Fruit fly (Drosophila melanogaster) whole organism, embryonic: Measurements from ENCODE around the gene CG11396.

ENCODE experiments used
- Atf-2 ChIP-seq: fragments of 200-800 bp; sonication (Bioruptor generic); optimal IDR thresholded peaks from 2 replicates; lab custom pipeline; 2016; ENCODE audit warnings: missing biosample characterization, missing genetic modification characterization
- Atf6 ChIP-seq: fragments of 200-800 bp; sonication (Bioruptor generic); IDR thresholded peaks from 2 replicates; pipeline ENCODE4 v1.3.6; 2022; ENCODE audit warnings: missing biosample characterization, missing genetic modification characterization
- B-H2 ChIP-seq: fragments of 200-800 bp; sonication (Bioruptor generic); optimal IDR thresholded peaks from 2 replicates; lab custom pipeline; 2018; ENCODE audit warnings: missing biosample characterization, mild to moderate bottlenecking, missing genetic modification characterization
- BEAF-32 ChIP-seq: fragments of 200-800 bp; sonication (Bioruptor generic); optimal IDR thresholded peaks from 3 replicates; lab custom pipeline; 2017; ENCODE audit warnings: missing biosample characterization, missing genetic modification characterization, mild to moderate bottlenecking, moderate library complexity, missing genetic modification reagents
- Bteb2 ChIP-seq: fragments of 200-800 bp; sonication (Bioruptor generic); optimal IDR thresholded peaks from 2 replicates; lab custom pipeline; 2016; ENCODE audit warnings: missing biosample characterization, missing genetic modification characterization
- CG10543 ChIP-seq: fragments of 200-800 bp; sonication (Bioruptor generic); optimal IDR thresholded peaks from 3 replicates; lab custom pipeline; 2017; ENCODE audit warnings: missing biosample characterization, mild to moderate bottlenecking, missing genetic modification characterization, moderate library complexity
- CG11093 ChIP-seq: fragments of 200-800 bp; sonication (Bioruptor generic); IDR thresholded peaks from 3 replicates; pipeline ENCODE4 v1.3.6; 2022; ENCODE audit warnings: missing biosample characterization, missing genetic modification characterization
- CG11560 ChIP-seq: fragments of 200-800 bp; sonication (Bioruptor generic); IDR thresholded peaks from 3 replicates; pipeline ENCODE4 v1.3.6; 2022; ENCODE audit warnings: missing biosample characterization, missing genetic modification characterization
- CG12104 ChIP-seq: fragments of 200-800 bp; sonication (Bioruptor generic); optimal IDR thresholded peaks from 3 replicates; lab custom pipeline; 2016; ENCODE audit warnings: missing biosample characterization, missing genetic modification characterization
- CG12219 ChIP-seq: fragments of 200-800 bp; sonication (Bioruptor generic); optimal IDR thresholded peaks from 3 replicates; lab custom pipeline; 2018; ENCODE audit warnings: missing biosample characterization, mild to moderate bottlenecking, missing genetic modification characterization
- CG13894 ChIP-seq: fragments of 200-800 bp; sonication (Bioruptor generic); optimal IDR thresholded peaks from 3 replicates; lab custom pipeline; 2018; ENCODE audit warnings: missing biosample characterization, mild to moderate bottlenecking, missing genetic modification characterization, moderate library complexity
- CG15514 ChIP-seq: fragments of 200-800 bp; sonication (Bioruptor generic); optimal IDR thresholded peaks from 3 replicates; lab custom pipeline; 2017; ENCODE audit warnings: missing biosample characterization, missing genetic modification characterization, mild to moderate bottlenecking, moderate library complexity, missing genetic modification reagents
- CG17612 ChIP-seq: fragments of 200-800 bp; sonication (Bioruptor generic); IDR thresholded peaks from 2 replicates; pipeline ENCODE4 v1.3.6; 2022; ENCODE audit warnings: missing biosample characterization, missing genetic modification characterization
- CG17829 ChIP-seq: fragments of 200-800 bp; optimal IDR thresholded peaks from 2 replicates; lab custom pipeline; 2019; ENCODE audit warnings: missing biosample characterization, mild to moderate bottlenecking, missing genetic modification characterization, moderate library complexity
- CG18011 ChIP-seq: fragments of 200-800 bp; sonication (Bioruptor generic); optimal IDR thresholded peaks from 2 replicates; lab custom pipeline; 2017; ENCODE audit warnings: missing biosample characterization, missing genetic modification characterization, mild to moderate bottlenecking, moderate library complexity, missing genotype
- CG18764 ChIP-seq: fragments of 200-800 bp; sonication (Bioruptor generic); optimal IDR thresholded peaks from 3 replicates; lab custom pipeline; 2016; ENCODE audit warnings: missing biosample characterization, missing genetic modification characterization
- CG2120 ChIP-seq: fragments of 200-800 bp; sonication (Bioruptor generic); optimal IDR thresholded peaks from 3 replicates; lab custom pipeline; 2016; ENCODE audit warnings: missing biosample characterization, missing genetic modification characterization
- CG32772 ChIP-seq: fragments of 200-800 bp; sonication (Bioruptor generic); IDR thresholded peaks from 2 replicates; pipeline ENCODE4 v1.3.6; 2022; ENCODE audit warnings: missing biosample characterization, missing genetic modification characterization
- CG34376 ChIP-seq: fragments of 200-800 bp; sonication (Bioruptor generic); optimal IDR thresholded peaks from 2 replicates; lab custom pipeline; 2018; ENCODE audit warnings: missing biosample characterization, mild to moderate bottlenecking, missing genetic modification characterization
- CG3995 ChIP-seq: fragments of 200-800 bp; sonication (Bioruptor generic); optimal IDR thresholded peaks from 3 replicates; lab custom pipeline; 2016; ENCODE audit warnings: missing biosample characterization, missing genetic modification characterization
- CG4617 ChIP-seq: fragments of 200-800 bp; sonication (Bioruptor generic); optimal IDR thresholded peaks from 3 replicates; lab custom pipeline; 2016; ENCODE audit warnings: missing biosample characterization, missing genetic modification characterization, borderline replicate concordance
- CG6272 ChIP-seq: fragments of 200-800 bp; sonication (Bioruptor generic); IDR thresholded peaks from 2 replicates; pipeline ENCODE4 v1.3.6; 2022; ENCODE audit warnings: missing biosample characterization, missing genetic modification characterization
- CG6683 ChIP-seq: fragments of 200-800 bp; sonication (Bioruptor generic); optimal IDR thresholded peaks from 2 replicates; lab custom pipeline; 2017; ENCODE audit warnings: missing biosample characterization, mild to moderate bottlenecking, missing genetic modification characterization, missing genetic modification reagents
- CG9727 ChIP-seq: fragments of 200-800 bp; sonication (Bioruptor generic); optimal IDR thresholded peaks from 3 replicates; lab custom pipeline; 2017; ENCODE audit warnings: missing biosample characterization, mild to moderate bottlenecking, missing genetic modification characterization
- Dp ChIP-seq: fragments of 200-800 bp; sonication (Bioruptor generic); optimal IDR thresholded peaks from 2 replicates; lab custom pipeline; 2018; ENCODE audit warnings: missing biosample characterization, mild to moderate bottlenecking, missing genetic modification characterization, moderate library complexity
- Ets97D ChIP-seq: fragments of 200-800 bp; sonication (Bioruptor generic); optimal IDR thresholded peaks from 3 replicates; lab custom pipeline; 2016; ENCODE audit warnings: missing biosample characterization, missing genetic modification characterization
- Hmr ChIP-seq: fragments of 200-800 bp; sonication (Bioruptor generic); optimal IDR thresholded peaks from 3 replicates; lab custom pipeline; 2017; ENCODE audit warnings: mild to moderate bottlenecking, missing biosample characterization, missing genetic modification reagents, missing genetic modification characterization
- MESR4 ChIP-seq: fragments of 200-800 bp; sonication (Bioruptor generic); optimal IDR thresholded peaks from 2 replicates; lab custom pipeline; 2018; ENCODE audit warnings: missing biosample characterization, mild to moderate bottlenecking, missing genetic modification characterization, moderate library complexity
- Myb ChIP-seq: fragments of 200-800 bp; sonication (Bioruptor generic); optimal IDR thresholded peaks from 2 replicates; lab custom pipeline; 2016; ENCODE audit warnings: missing biosample characterization, missing genetic modification characterization
- Neu2 ChIP-seq: fragments of 200-800 bp; sonication (Bioruptor generic); optimal IDR thresholded peaks from 3 replicates; lab custom pipeline; 2016; ENCODE audit warnings: missing biosample characterization, missing genetic modification characterization, borderline replicate concordance
- Sin3A ChIP-seq: fragments of >200 bp; optimal IDR thresholded peaks from 2 replicates; lab custom pipeline; 2018
- Stat92E ChIP-seq, 3 experiments: fragments of >200 bp in 2 of 3; fragments of 200-800 bp in 1 of 3; sonication (Bioruptor generic) in 1 of 3; optimal IDR thresholded peaks; 2 replicates each; lab custom pipeline; 2017 to 2019; ENCODE audit warnings: missing biosample characterization in 3 of 3, missing genetic modification characterization in 3 of 3, mild to moderate bottlenecking in 1 of 3, moderate library complexity in 1 of 3
- ato ChIP-seq: fragments of 200-800 bp; sonication (Bioruptor generic); IDR thresholded peaks from 2 replicates; pipeline ENCODE4 v1.3.6; 2022; ENCODE audit warnings: missing biosample characterization, missing genetic modification characterization; ENCODE audit not compliant: partially characterized antibody
- bigmax ChIP-seq: fragments of 200-800 bp; sonication (Bioruptor generic); optimal IDR thresholded peaks from 2 replicates; lab custom pipeline; 2018; ENCODE audit warnings: missing biosample characterization, mild to moderate bottlenecking, missing genetic modification characterization
- dm ChIP-seq: fragments of 200-800 bp; sonication (Bioruptor generic); optimal IDR thresholded peaks from 3 replicates; lab custom pipeline; 2016; ENCODE audit warnings: missing biosample characterization, missing genetic modification characterization
- dpn ChIP-seq, 2 experiments: fragments of 200-800 bp; sonication (Bioruptor generic); optimal IDR thresholded peaks; 3 replicates each; lab custom pipeline; 2016; ENCODE audit warnings: missing biosample characterization in 2 of 2, missing genetic modification characterization in 2 of 2
- emc ChIP-seq: fragments of 200-800 bp; sonication (Bioruptor generic); optimal IDR thresholded peaks from 2 replicates; lab custom pipeline; 2016; ENCODE audit warnings: missing biosample characterization, missing genetic modification characterization
- gfzf ChIP-seq: fragments of 200-800 bp; sonication (Bioruptor generic); optimal IDR thresholded peaks from 2 replicates; lab custom pipeline; 2016; ENCODE audit warnings: missing biosample characterization, mild to moderate bottlenecking, missing genetic modification characterization, moderate library complexity
- ind ChIP-seq: fragments of 200-800 bp; sonication (Bioruptor generic); optimal IDR thresholded peaks from 3 replicates; lab custom pipeline; 2016; ENCODE audit warnings: missing biosample characterization, missing genetic modification characterization
- lilli ChIP-seq: fragments of 200-800 bp; sonication (Bioruptor generic); optimal IDR thresholded peaks from 3 replicates; lab custom pipeline; 2016; ENCODE audit warnings: missing biosample characterization, missing genetic modification characterization
- nerfin-1 ChIP-seq: fragments of 200-800 bp; sonication (Bioruptor generic); optimal IDR thresholded peaks from 3 replicates; lab custom pipeline; 2019; ENCODE audit warnings: missing biosample characterization, mild to moderate bottlenecking, missing genetic modification characterization, moderate library complexity
- onecut ChIP-seq: fragments of 200-800 bp; sonication (Bioruptor generic); IDR thresholded peaks from 2 replicates; pipeline ENCODE4 v1.3.6; 2022; ENCODE audit warnings: missing biosample characterization, missing genetic modification characterization
- phol ChIP-seq: fragments of 200-800 bp; sonication (Bioruptor generic); optimal IDR thresholded peaks from 3 replicates; lab custom pipeline; 2018; ENCODE audit warnings: missing biosample characterization, mild to moderate bottlenecking, missing genetic modification characterization, moderate library complexity
- stwl ChIP-seq: fragments of 200-800 bp; sonication (Bioruptor generic); optimal IDR thresholded peaks from 3 replicates; lab custom pipeline; 2018; ENCODE audit warnings: missing biosample characterization, mild to moderate bottlenecking, missing genetic modification characterization, moderate library complexity
- sug ChIP-seq: fragments of 200-800 bp; optimal IDR thresholded peaks from 2 replicates; lab custom pipeline; 2019; ENCODE audit warnings: missing biosample characterization, mild to moderate bottlenecking, missing genetic modification characterization, moderate library complexity
- vfl ChIP-seq: fragments of 200-800 bp; sonication (Bioruptor generic); optimal IDR thresholded peaks from 2 replicates; lab custom pipeline; 2016; ENCODE audit warnings: missing biosample characterization, missing genetic modification characterization
- wek ChIP-seq: fragments of 200-800 bp; sonication (Bioruptor generic); optimal IDR thresholded peaks from 3 replicates; lab custom pipeline; 2018; ENCODE audit warnings: missing biosample characterization, mild to moderate bottlenecking, missing genetic modification characterization, moderate library complexity
- z ChIP-seq: fragments of 200-800 bp; sonication (Bioruptor generic); IDR thresholded peaks from 3 replicates; pipeline ENCODE4 v1.3.6; 2022; ENCODE audit warnings: missing biosample characterization, missing genetic modification characterization

CG11396 gene

DNA sequence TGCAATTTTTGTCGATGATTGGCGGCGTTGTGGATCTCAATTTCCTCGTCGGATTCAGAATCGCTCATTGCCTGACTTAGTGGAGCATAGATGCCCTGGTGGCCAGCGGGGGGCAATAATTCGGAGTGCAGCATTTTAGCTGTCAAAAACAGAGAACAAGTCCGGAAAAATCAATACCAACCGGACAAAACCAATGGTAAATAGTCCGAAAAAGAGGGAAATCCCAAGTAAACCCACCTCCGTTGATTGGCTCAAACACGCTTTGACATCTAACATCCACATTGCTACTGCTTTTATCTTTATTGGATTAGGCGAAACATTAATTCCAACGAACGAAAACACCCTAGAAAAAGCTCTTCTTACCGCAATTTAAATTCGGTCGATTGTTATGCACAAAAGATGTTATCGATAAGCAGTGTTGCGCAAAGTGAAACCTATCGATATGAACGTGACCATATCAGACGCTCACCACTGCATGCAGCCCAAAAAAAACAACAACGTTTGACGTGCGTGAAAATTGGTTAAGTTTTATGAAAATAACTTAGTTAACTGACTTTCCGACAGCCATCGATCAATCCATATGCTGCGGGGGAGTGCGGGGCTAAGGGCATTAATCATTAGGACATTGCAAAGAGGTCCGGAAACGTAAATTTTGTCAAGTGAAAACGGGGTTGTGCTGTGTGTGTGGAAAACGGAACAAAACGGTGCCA is 27.9 kb upstream of the CG11396 start, which contains the start of the genes CG3618 and Pka-R1 (continued):
- TF ChIP-seq dm (GFP tag; lab: Kevin White, UChicago) (peak; percentile 53), CG6272 (GFP tag; lab: Robert Waterston, UW) (no peak), Bteb2 (GFP tag; lab: Kevin White, UChicago) (no peak), emc (GFP tag; lab: Kevin White, UChicago) (no peak), wek (GFP tag; lab: Kevin White, UChicago) (no peak), dpn (GFP tag; optimal IDR thresholded peaks at IDR 0.05; lab: Kevin White, UChicago) (peak in 1 of 2 experiments; percentile 2), CG17612 (GFP tag; lab: Robert Waterston, UW) (no peak), Atf-2 (GFP tag; lab: Kevin White, UChicago) (no peak), z (GFP tag; lab: Robert Waterston, UW) (no peak), stwl (peak; percentile 84), sug (tag; lab: Kevin White, UChicago) (no peak), CG12104 (GFP tag; lab: Kevin White, UChicago) (no peak), bigmax (peak; percentile 63), CG11560 (tag; lab: Robert Waterston, UW) (no peak), Stat92E (GFP tag; optimal IDR thresholded peaks at IDR 0.05; lab: Kevin White, UChicago) (peak in 1 of 3 experiments; percentile 24), CG34376 (peak; percentile 32), CG6683 (GFP tag; lab: Kevin White, UChicago) (no peak), BEAF-32 (GFP tag; lab: Kevin White, UChicago) (peak; percentile 84), onecut (GFP tag; lab: Robert Waterston, UW) (peak; percentile 97), Dp (peak; percentile 77), CG17829 (peak; percentile 22), CG2120 (GFP tag; lab: Kevin White, UChicago) (peak; percentile 23), CG18011 (GFP tag; lab: Kevin White, UChicago) (peak; percentile 1), CG4617 (peak; percentile 75), vfl (GFP tag; lab: Kevin White, UChicago) (no peak), MESR4 (GFP tag; lab: Kevin White, UChicago) (peak; percentile 83), Ets97D (GFP tag; lab: Kevin White, UChicago) (peak; percentile 37), Myb (GFP tag; lab: Kevin White, UChicago) (peak; percentile 71), Sin3A (lab: Kevin White, UChicago) (peak; percentile 31), CG11093 (no peak), CG15514 (GFP tag; lab: Kevin White, UChicago) (peak; percentile 50), gfzf (GFP tag; lab: Kevin White, UChicago) (peak; percentile 49)

DNA sequence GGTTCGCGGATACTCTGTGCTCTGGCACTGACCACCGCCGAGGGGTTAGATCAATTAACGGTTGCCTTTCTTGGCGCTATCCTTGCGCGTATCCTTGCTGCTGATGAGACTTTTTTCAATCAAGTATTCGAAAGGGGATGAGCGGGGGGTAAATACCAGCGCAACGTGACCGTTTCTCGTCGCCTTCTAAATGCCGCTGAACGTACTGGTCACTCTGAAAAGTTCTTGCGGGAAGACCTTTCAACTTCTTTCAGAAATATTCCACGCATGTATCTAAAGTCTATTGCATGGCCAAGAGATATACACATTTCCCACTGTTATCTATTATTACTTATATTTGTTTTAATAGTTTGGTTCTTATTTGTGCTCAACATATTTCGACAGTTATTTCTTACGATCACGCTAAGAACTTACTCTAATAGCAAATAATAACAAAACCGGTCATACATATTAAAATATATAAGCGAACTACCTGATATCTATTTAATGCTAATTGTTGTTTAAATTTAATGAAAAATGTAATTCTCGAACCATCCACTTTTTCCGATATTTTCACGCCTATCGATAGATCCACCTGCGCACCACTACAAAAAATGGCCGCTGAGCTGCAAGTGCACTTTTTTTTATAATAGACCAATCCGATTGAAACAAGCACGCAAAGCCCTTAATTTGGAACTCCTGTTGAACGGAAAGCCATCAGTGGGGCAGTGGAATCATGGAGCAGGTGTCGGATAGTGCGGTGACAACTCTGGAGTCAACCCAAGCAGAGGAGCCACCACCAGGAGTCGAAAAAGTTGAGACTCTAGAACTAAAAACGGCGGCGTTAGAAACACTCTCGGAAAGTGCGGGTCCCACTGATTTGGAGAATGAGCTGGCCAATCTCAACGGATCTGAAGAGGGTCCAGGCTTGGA is 21.4 kb upstream of the CG11396 start, which contains the start of the genes CG3634 and HIPP1:
TSS of gene CG3634 (minus strand) at position 185 of the 912 bp plus-strand sequence.
TSS of gene HIPP1 (plus strand) at position 582 of the 912 bp plus-strand sequence.
- TF ChIP-seq CG9727 (GFP tag; lab: Kevin White, UChicago), result peak; percentile 17
- no peak for TF ChIP-seq CG13894 (tag; lab: Kevin White, UChicago)
- TF ChIP-seq Atf6, result 0 out of 2 replicates have a peak, but pooled peaks have one; percentile 34
- TF ChIP-seq CG32772 (GFP tag; lab: Robert Waterston, UW), result peak; percentile 44; the same call in 1 of the 2 replicates
- TF ChIP-seq B-H2 (GFP tag; lab: Kevin White, UChicago), result no peak
- no peak for TF ChIP-seq ato (GFP tag; lab: Robert Waterston, UW)
- TF ChIP-seq CG10543, result no peak
- TF ChIP-seq CG3995, result peak; percentile 27
- peak; percentile 48 for TF ChIP-seq nerfin-1 (tag; lab: Kevin White, UChicago)
- no peak for TF ChIP-seq CG12219 (GFP tag; lab: Kevin White, UChicago)
- TF ChIP-seq Neu2 (GFP tag; lab: Kevin White, UChicago), result no peak
- no peak for TF ChIP-seq ind
- no peak for TF ChIP-seq CG18764
- no peak for TF ChIP-seq Hmr (GFP tag; lab: Kevin White, UChicago)
- TF ChIP-seq phol, result peak; percentile 97
- TF ChIP-seq lilli (GFP tag; lab: Kevin White, UChicago), result no peak
